Fruit fly (Drosophila melanogaster) whole organism, embryonic: ENCODE measurements around the gene Duox.

ENCODE experiments used
- Adf1 ChIP-seq: fragments of 200-800 bp; sonication (Bioruptor generic); IDR thresholded peaks from 2 replicates; pipeline ENCODE4 v1.3.6; 2022; ENCODE audit warnings: missing biosample characterization, missing genetic modification characterization
- Atf3 ChIP-seq: fragments of 200-800 bp; sonication (Bioruptor generic); optimal IDR thresholded peaks from 3 replicates; lab custom pipeline; 2016; ENCODE audit warnings: missing biosample characterization, missing genetic modification characterization
- Blimp-1 ChIP-seq: fragments of 200-800 bp; sonication (Bioruptor generic); optimal IDR thresholded peaks from 3 replicates; lab custom pipeline; 2018; ENCODE audit warnings: missing biosample characterization, missing genetic modification characterization, mild to moderate bottlenecking, moderate library complexity, missing genetic modification reagents
- CG11723 ChIP-seq: fragments of 200-800 bp; sonication (Bioruptor generic); optimal IDR thresholded peaks from 2 replicates; lab custom pipeline; 2017; ENCODE audit warnings: missing biosample characterization, mild to moderate bottlenecking, missing genetic modification characterization
- CG12942 ChIP-seq: fragments of 200-800 bp; sonication (Bioruptor generic); optimal IDR thresholded peaks from 3 replicates; lab custom pipeline; 2016; ENCODE audit warnings: missing biosample characterization, missing genetic modification characterization
- CG14050 ChIP-seq: fragments of 200-800 bp; sonication (Bioruptor generic); IDR thresholded peaks from 3 replicates; pipeline ENCODE4 v1.3.6; 2022; ENCODE audit warnings: missing biosample characterization, missing genetic modification characterization
- CG14860 ChIP-seq: fragments of 200-800 bp; sonication (Bioruptor generic); IDR thresholded peaks from 3 replicates; pipeline ENCODE4 v1.3.6; 2022; ENCODE audit warnings: missing biosample characterization, missing genetic modification characterization; ENCODE audit not compliant: partially characterized antibody
- CG14965 ChIP-seq: fragments of 200-800 bp; sonication (Bioruptor generic); optimal IDR thresholded peaks from 2 replicates; lab custom pipeline; 2016; ENCODE audit warnings: missing biosample characterization, missing genetic modification characterization, borderline replicate concordance
- CG15073 ChIP-seq: fragments of 200-800 bp; sonication (Bioruptor generic); optimal IDR thresholded peaks from 2 replicates; lab custom pipeline; 2016; ENCODE audit warnings: missing biosample characterization, missing genetic modification characterization
- CG16779 ChIP-seq: fragments of 200-800 bp; sonication (Bioruptor generic); IDR thresholded peaks from 2 replicates; pipeline ENCODE4 v1.3.6; 2022; ENCODE audit warnings: missing biosample characterization, missing genetic modification characterization
- CG17802 ChIP-seq: fragments of 200-800 bp; sonication (Bioruptor generic); optimal IDR thresholded peaks from 2 replicates; lab custom pipeline; 2018; ENCODE audit warnings: missing biosample characterization, mild to moderate bottlenecking, missing genetic modification characterization, moderate library complexity
- CG1832 ChIP-seq: fragments of 200-800 bp; sonication (Bioruptor generic); optimal IDR thresholded peaks from 2 replicates; lab custom pipeline; 2017; ENCODE audit warnings: missing biosample characterization, mild to moderate bottlenecking, missing genetic modification characterization, inconsistent platforms
- CG30403 ChIP-seq: fragments of 200-800 bp; sonication (Bioruptor generic); optimal IDR thresholded peaks from 3 replicates; lab custom pipeline; 2016; ENCODE audit warnings: missing biosample characterization, missing genetic modification characterization
- CG4360 ChIP-seq: fragments of 200-800 bp; sonication (Bioruptor generic); IDR thresholded peaks from 2 replicates; pipeline ENCODE4 v1.3.6; 2022; ENCODE audit warnings: missing biosample characterization, missing genetic modification characterization
- CG4730 ChIP-seq: fragments of 200-800 bp; sonication (Bioruptor generic); IDR thresholded peaks from 2 replicates; pipeline ENCODE4 v1.3.6; 2022; ENCODE audit warnings: missing biosample characterization, missing genetic modification characterization
- CG4820 ChIP-seq: fragments of 200-800 bp; sonication (Bioruptor generic); optimal IDR thresholded peaks from 3 replicates; lab custom pipeline; 2016; ENCODE audit warnings: missing biosample characterization, missing genetic modification characterization
- CG6254 ChIP-seq: fragments of 200-800 bp; sonication (Bioruptor generic); optimal IDR thresholded peaks from 3 replicates; lab custom pipeline; 2017; ENCODE audit warnings: mild to moderate bottlenecking, missing biosample characterization, missing genetic modification reagents, missing genetic modification characterization
- CG7963 ChIP-seq: fragments of 200-800 bp; sonication (Bioruptor generic); IDR thresholded peaks from 3 replicates; pipeline ENCODE4 v1.3.6; 2022; ENCODE audit warnings: missing biosample characterization, missing genetic modification characterization; ENCODE audit not compliant: partially characterized antibody
- CG9727 ChIP-seq: fragments of 200-800 bp; sonication (Bioruptor generic); optimal IDR thresholded peaks from 3 replicates; lab custom pipeline; 2017; ENCODE audit warnings: missing biosample characterization, mild to moderate bottlenecking, missing genetic modification characterization
- CkIIα-i1 ChIP-seq: fragments of 200-800 bp; sonication (Bioruptor generic); IDR thresholded peaks from 2 replicates; pipeline ENCODE4 v1.3.6; 2022; ENCODE audit warnings: missing biosample characterization, missing genetic modification characterization
- Ets97D ChIP-seq: fragments of 200-800 bp; sonication (Bioruptor generic); optimal IDR thresholded peaks from 3 replicates; lab custom pipeline; 2016; ENCODE audit warnings: missing biosample characterization, missing genetic modification characterization
- HmgD ChIP-seq: fragments of 200-800 bp; sonication (Bioruptor generic); optimal IDR thresholded peaks from 3 replicates; lab custom pipeline; 2016; ENCODE audit warnings: missing biosample characterization, missing genetic modification characterization
- Kr ChIP-seq: fragments of 200-800 bp; sonication (Bioruptor generic); optimal IDR thresholded peaks from 2 replicates; lab custom pipeline; 2017; ENCODE audit warnings: missing biosample characterization, mild to moderate bottlenecking, missing genetic modification characterization
- Myb ChIP-seq: fragments of 200-800 bp; sonication (Bioruptor generic); optimal IDR thresholded peaks from 2 replicates; lab custom pipeline; 2016; ENCODE audit warnings: missing biosample characterization, missing genetic modification characterization
- NfI ChIP-seq: fragments of 200-800 bp; sonication (Bioruptor generic); optimal IDR thresholded peaks from 3 replicates; lab custom pipeline; 2018; ENCODE audit warnings: missing biosample characterization, mild to moderate bottlenecking, missing genetic modification characterization, moderate library complexity
- Scr ChIP-seq: fragments of 200-800 bp; sonication (Bioruptor generic); IDR thresholded peaks from 2 replicates; pipeline ENCODE4 v1.3.6; 2022; ENCODE audit warnings: missing biosample characterization, missing genetic modification characterization; ENCODE audit not compliant: partially characterized antibody
- Side ChIP-seq: fragments of 200-800 bp; sonication (Bioruptor generic); optimal IDR thresholded peaks from 2 replicates; lab custom pipeline; 2016; ENCODE audit warnings: missing biosample characterization, missing genetic modification characterization
- amos ChIP-seq: fragments of 200-800 bp; sonication (Bioruptor generic); IDR thresholded peaks from 2 replicates; pipeline ENCODE4 v1.3.6; 2022; ENCODE audit warnings: missing biosample characterization, missing genetic modification characterization; ENCODE audit not compliant: partially characterized antibody
- aop ChIP-seq: fragments of 200-800 bp; sonication (Bioruptor generic); IDR thresholded peaks from 2 replicates; pipeline ENCODE4 v1.3.6; 2022; ENCODE audit warnings: missing biosample characterization, missing genetic modification characterization
- ap ChIP-seq: fragments of 200-800 bp; sonication (Bioruptor generic); IDR thresholded peaks from 2 replicates; pipeline ENCODE4 v1.3.6; 2022; ENCODE audit warnings: missing biosample characterization, missing genetic modification characterization
- bowl ChIP-seq: fragments of 200-800 bp; sonication (Bioruptor generic); IDR thresholded peaks from 2 replicates; pipeline ENCODE4 v1.3.6; 2022; ENCODE audit warnings: missing biosample characterization, missing genetic modification characterization
- dmrt99B ChIP-seq: fragments of 200-800 bp; sonication (Bioruptor generic); optimal IDR thresholded peaks from 2 replicates; lab custom pipeline; 2018; ENCODE audit warnings: missing biosample characterization, mild to moderate bottlenecking, missing genetic modification characterization, moderate library complexity
- gfzf ChIP-seq: fragments of 200-800 bp; sonication (Bioruptor generic); optimal IDR thresholded peaks from 2 replicates; lab custom pipeline; 2016; ENCODE audit warnings: missing biosample characterization, mild to moderate bottlenecking, missing genetic modification characterization, moderate library complexity
- hkb ChIP-seq, 2 experiments: fragments of 200-800 bp in 1 of 2; fragments of >200 bp in 1 of 2; sonication (Bioruptor generic) in 1 of 2; IDR thresholded peaks in 1 of 2; optimal IDR thresholded peaks in 1 of 2; 2 replicates each; pipeline versions ENCODE4 v1.3.6 to Lab custom; 2017 to 2022; ENCODE audit warnings: missing biosample characterization in 1 of 2, missing genetic modification characterization in 1 of 2
- hth ChIP-seq: fragments of >200 bp; optimal IDR thresholded peaks from 2 replicates; lab custom pipeline; 2017; ENCODE audit warnings: inconsistent platforms
- jumu ChIP-seq: fragments of 200-800 bp; sonication (Bioruptor generic); optimal IDR thresholded peaks from 3 replicates; lab custom pipeline; 2016; ENCODE audit warnings: missing biosample characterization, missing genetic modification characterization
- kah ChIP-seq: fragments of 200-800 bp; sonication (Bioruptor generic); optimal IDR thresholded peaks from 2 replicates; lab custom pipeline; 2018; ENCODE audit warnings: missing biosample characterization, mild to moderate bottlenecking, missing genetic modification characterization
- lbe ChIP-seq: fragments of 200-800 bp; sonication (Bioruptor generic); optimal IDR thresholded peaks from 2 replicates; lab custom pipeline; 2016; ENCODE audit warnings: missing biosample characterization, mild to moderate bottlenecking, missing genetic modification characterization
- mld ChIP-seq: fragments of 200-800 bp; sonication (Bioruptor generic); IDR thresholded peaks from 3 replicates; pipeline ENCODE4 v1.3.6; 2022; ENCODE audit warnings: missing biosample characterization, missing genetic modification characterization; ENCODE audit not compliant: partially characterized antibody
- nerfin-1 ChIP-seq: fragments of 200-800 bp; sonication (Bioruptor generic); optimal IDR thresholded peaks from 3 replicates; lab custom pipeline; 2019; ENCODE audit warnings: missing biosample characterization, mild to moderate bottlenecking, missing genetic modification characterization, moderate library complexity
- sens-2 ChIP-seq: fragments of 200-800 bp; sonication (Bioruptor generic); IDR thresholded peaks from 2 replicates; pipeline ENCODE4 v1.3.6; 2022; ENCODE audit warnings: missing biosample characterization, missing genetic modification characterization
- tap ChIP-seq: fragments of 200-800 bp; optimal IDR thresholded peaks from 3 replicates; lab custom pipeline; 2019; ENCODE audit warnings: missing biosample characterization, mild to moderate bottlenecking, missing genetic modification characterization, moderate library complexity
- tio ChIP-seq: fragments of 200-800 bp; sonication (Bioruptor generic); optimal IDR thresholded peaks from 2 replicates; lab custom pipeline; 2017; ENCODE audit warnings: missing biosample characterization, missing genetic modification characterization, inconsistent platforms
- tna ChIP-seq: fragments of 200-800 bp; sonication (Bioruptor generic); IDR thresholded peaks from 2 replicates; pipeline ENCODE4 v1.3.6; 2022; ENCODE audit warnings: missing biosample characterization, missing genetic modification characterization; ENCODE audit not compliant: partially characterized antibody
- toy ChIP-seq: fragments of 200-800 bp; sonication (Bioruptor generic); IDR thresholded peaks from 2 replicates; pipeline ENCODE4 v1.3.6; 2022; ENCODE audit warnings: missing biosample characterization, missing genetic modification characterization
- tup ChIP-seq: fragments of 200-800 bp; sonication (Bioruptor generic); optimal IDR thresholded peaks from 2 replicates; lab custom pipeline; 2016; ENCODE audit warnings: missing biosample characterization, mild to moderate bottlenecking, missing genetic modification characterization, moderate library complexity
- twi ChIP-seq: fragments of 200-800 bp; optimal IDR thresholded peaks from 2 replicates; lab custom pipeline; 2019; ENCODE audit warnings: missing biosample characterization, mild to moderate bottlenecking, missing genetic modification characterization, moderate library complexity
- tx ChIP-seq: fragments of 200-800 bp; sonication (Bioruptor generic); optimal IDR thresholded peaks from 2 replicates; lab custom pipeline; 2016; ENCODE audit warnings: missing biosample characterization, missing genetic modification characterization
- vfl ChIP-seq: fragments of 200-800 bp; sonication (Bioruptor generic); optimal IDR thresholded peaks from 2 replicates; lab custom pipeline; 2016; ENCODE audit warnings: missing biosample characterization, missing genetic modification characterization
- vnd ChIP-seq: fragments of 200-800 bp; sonication (Bioruptor generic); IDR thresholded peaks from 3 replicates; pipeline ENCODE4 v1.3.6; 2022; ENCODE audit warnings: missing biosample characterization, missing genetic modification characterization; ENCODE audit not compliant: partially characterized antibody

Duox gene

DNA sequence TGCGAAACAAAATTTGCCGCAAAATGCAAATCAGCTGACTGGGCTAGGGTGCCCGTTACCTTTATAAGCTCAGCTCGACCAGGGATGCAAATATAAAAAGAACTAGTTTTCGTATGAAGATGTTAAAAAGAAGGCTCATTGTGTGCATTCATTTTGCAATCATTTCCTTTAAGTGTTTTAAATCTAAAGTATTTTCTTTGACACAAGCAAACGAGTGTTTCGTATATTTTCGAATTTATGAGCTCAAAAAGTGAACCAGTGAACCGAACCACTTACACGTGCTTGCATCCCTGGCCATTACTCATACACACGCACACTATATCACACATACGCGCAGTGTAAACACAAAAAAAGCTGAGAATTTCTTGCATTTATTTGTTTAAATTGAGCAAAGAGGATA, 48.1 kb upstream of the Duox start, which contains the start of the genes Prx6a and Sbat (continued):
- no peak for TF ChIP-seq tna
- peak; percentile 14 for TF ChIP-seq kah (GFP tag; lab: Kevin White, UChicago)
- TF ChIP-seq Kr (GFP tag; lab: Kevin White, UChicago): no peak
- no peak for TF ChIP-seq ap (GFP tag; lab: Robert Waterston, UW)
- TF ChIP-seq CG30403: peak; percentile 81
- TF ChIP-seq tup (GFP tag; lab: Kevin White, UChicago): no peak
- peak; percentile 48 for TF ChIP-seq lbe (GFP tag; lab: Kevin White, UChicago)
- no peak for TF ChIP-seq CG14965 (GFP tag; lab: Kevin White, UChicago)
- no peak for TF ChIP-seq CG7963 (GFP tag; lab: Robert Waterston, UW)
- TF ChIP-seq CG14050 (GFP tag; lab: Robert Waterston, UW): peak; percentile 48; the same call in 2 of the 3 replicates
- TF ChIP-seq NfI (GFP tag; lab: Kevin White, UChicago): peak; percentile 72
- TF ChIP-seq CG1832: no peak
- TF ChIP-seq hth: no peak
- TF ChIP-seq Blimp-1 (GFP tag; lab: Kevin White, UChicago): peak; percentile 58
- TF ChIP-seq tx: peak; percentile 67
- peak; percentile 45 for TF ChIP-seq hkb (optimal IDR thresholded peaks at IDR 0.05; lab: Kevin White, UChicago)
- TF ChIP-seq hkb (GFP tag; IDR thresholded peaks at IDR 0.05; lab: Robert Waterston, UW): peak; percentile 51; the same call in 1 of the 2 replicates
- TF ChIP-seq CG15073 (GFP tag; lab: Kevin White, UChicago): peak; percentile 17
- TF ChIP-seq Adf1 (GFP tag; lab: Robert Waterston, UW): no peak
- no peak for TF ChIP-seq CkIIα-i1 (GFP tag; lab: Robert Waterston, UW)
- TF ChIP-seq CG16779 (GFP tag; lab: Robert Waterston, UW): no peak
- peak; percentile 5 for TF ChIP-seq CG17802 (tag; lab: Kevin White, UChicago)
- peak; percentile 50 for TF ChIP-seq dmrt99B (tag; lab: Kevin White, UChicago)
- no peak for TF ChIP-seq sens-2 (GFP tag; lab: Robert Waterston, UW)
- TF ChIP-seq tap: peak; percentile 37
- TF ChIP-seq mld (GFP tag; lab: Robert Waterston, UW): no peak
- peak; percentile 40 for TF ChIP-seq CG11723 (GFP tag; lab: Kevin White, UChicago)
- TF ChIP-seq CG6254 (GFP tag; lab: Kevin White, UChicago): no peak
- TF ChIP-seq nerfin-1 (tag; lab: Kevin White, UChicago): peak; percentile 68
- TF ChIP-seq vnd (GFP tag; lab: Robert Waterston, UW): no peak
- TF ChIP-seq tio (GFP tag; lab: Kevin White, UChicago): no peak
- TF ChIP-seq vfl (GFP tag; lab: Kevin White, UChicago): peak; percentile 63
- TF ChIP-seq gfzf (GFP tag; lab: Kevin White, UChicago): peak; percentile 11
- TF ChIP-seq jumu (GFP tag; lab: Kevin White, UChicago): peak; percentile 74
- TF ChIP-seq CG4820 (GFP tag; lab: Kevin White, UChicago): peak; percentile 64
- no peak for TF ChIP-seq CG14860 (GFP tag; lab: Robert Waterston, UW)
- no peak for TF ChIP-seq bowl (GFP tag; lab: Robert Waterston, UW)
- peak; percentile 71 for TF ChIP-seq Myb
- TF ChIP-seq CG4730 (GFP tag; lab: Robert Waterston, UW): 0 out of 2 replicates have a peak, but pooled peaks have one; percentile 28
- peak; percentile 49 for TF ChIP-seq CG9727 (GFP tag; lab: Kevin White, UChicago)
- TF ChIP-seq amos (GFP tag; lab: Robert Waterston, UW): peak; percentile 33; the same call in 1 of the 2 replicates
- peak; percentile 32; the same call in 1 of the 2 replicates for TF ChIP-seq Scr (GFP tag; lab: Robert Waterston, UW)
- TF ChIP-seq CG4360 (GFP tag; lab: Robert Waterston, UW): no peak
- no peak for TF ChIP-seq aop (GFP tag; lab: Robert Waterston, UW)
- peak; percentile 46 for TF ChIP-seq Ets97D (GFP tag; lab: Kevin White, UChicago)
- peak; percentile 66 for TF ChIP-seq CG12942
- TF ChIP-seq Side (GFP tag; lab: Kevin White, UChicago): peak; percentile 77
- TF ChIP-seq Atf3 (GFP tag; lab: Kevin White, UChicago): peak; percentile 40
- TF ChIP-seq HmgD (GFP tag; lab: Kevin White, UChicago): peak; percentile 75
- no peak for TF ChIP-seq toy
- TF ChIP-seq twi (tag; lab: Kevin White, UChicago): peak; percentile 68
